Fruit fly (Drosophila melanogaster) whole organism, pupa: ENCODE data around the gene Pde9.

Experiments
- CG10348 ChIP-seq: fragments of 200-800 bp; sonication (Bioruptor generic); IDR thresholded peaks from 2 replicates; pipeline ENCODE4 v1.3.6; 2022; ENCODE audit warnings: missing biosample characterization, missing genetic modification characterization
- CG12605 ChIP-seq: fragments of 200-800 bp; sonication (Bioruptor generic); IDR thresholded peaks from 2 replicates; pipeline ENCODE4 v1.3.6; 2022; ENCODE audit warnings: missing biosample characterization, missing genetic modification characterization
- CG13204 ChIP-seq: fragments of 200-800 bp; sonication (Bioruptor generic); optimal IDR thresholded peaks from 2 replicates; lab custom pipeline; 2018; ENCODE audit warnings: missing biosample characterization, mild to moderate bottlenecking, missing genetic modification characterization, moderate library complexity
- CG14655 ChIP-seq: fragments of 200-800 bp; sonication (Bioruptor generic); optimal IDR thresholded peaks from 3 replicates; lab custom pipeline; 2017; ENCODE audit warnings: mild to moderate bottlenecking, missing biosample characterization, missing genetic modification reagents, missing genetic modification characterization
- CG15710 ChIP-seq: fragments of 200-800 bp; sonication (Bioruptor generic); optimal IDR thresholded peaks from 2 replicates; lab custom pipeline; 2018; ENCODE audit warnings: missing biosample characterization, mild to moderate bottlenecking, missing genetic modification characterization, moderate library complexity
- CG17806 ChIP-seq: fragments of 200-800 bp; sonication (Bioruptor generic); optimal IDR thresholded peaks from 2 replicates; lab custom pipeline; 2018; ENCODE audit warnings: missing biosample characterization, mild to moderate bottlenecking, missing genetic modification characterization, moderate library complexity
- CG32121 ChIP-seq: fragments of 200-800 bp; sonication (Bioruptor generic); IDR thresholded peaks from 2 replicates; pipeline ENCODE4 v1.3.6; 2022; ENCODE audit warnings: missing biosample characterization, missing genetic modification characterization
- CG34367 ChIP-seq: fragments of 200-800 bp; sonication (Bioruptor generic); optimal IDR thresholded peaks from 2 replicates; lab custom pipeline; 2018; ENCODE audit warnings: missing biosample characterization, mild to moderate bottlenecking, missing genetic modification characterization
- CG4496 ChIP-seq: fragments of 200-800 bp; sonication (Bioruptor generic); IDR thresholded peaks from 3 replicates; pipeline ENCODE4 v1.3.6; 2022; ENCODE audit warnings: missing biosample characterization, missing genetic modification characterization
- CG8159 ChIP-seq: fragments of 200-800 bp; sonication (Bioruptor generic); optimal IDR thresholded peaks from 3 replicates; lab custom pipeline; 2018; ENCODE audit warnings: missing biosample characterization, mild to moderate bottlenecking, missing genetic modification characterization, moderate library complexity
- CG8301 ChIP-seq: fragments of 200-800 bp; sonication (Bioruptor generic); optimal IDR thresholded peaks from 2 replicates; lab custom pipeline; 2018; ENCODE audit warnings: missing biosample characterization, mild to moderate bottlenecking, missing genetic modification characterization
- CG9948 ChIP-seq: fragments of 200-800 bp; sonication (Bioruptor generic); optimal IDR thresholded peaks from 2 replicates; lab custom pipeline; 2018; ENCODE audit warnings: missing biosample characterization, mild to moderate bottlenecking, missing genetic modification characterization, moderate library complexity
- D1 ChIP-seq: fragments of 200-800 bp; sonication (Bioruptor generic); optimal IDR thresholded peaks from 2 replicates; lab custom pipeline; 2018; ENCODE audit warnings: missing biosample characterization, mild to moderate bottlenecking, missing genetic modification characterization, moderate library complexity
- EcR ChIP-seq: fragments of 200-800 bp; sonication (Bioruptor generic); optimal IDR thresholded peaks from 3 replicates; lab custom pipeline; 2019; ENCODE audit warnings: missing biosample characterization, missing genetic modification characterization, mild to moderate bottlenecking, moderate library complexity, missing genetic modification reagents
- Ets98B ChIP-seq: fragments of 200-800 bp; sonication (Bioruptor generic); IDR thresholded peaks from 2 replicates; pipeline ENCODE4 v1.3.6; 2022; ENCODE audit warnings: missing biosample characterization, missing genetic modification characterization
- Pif1A ChIP-seq: fragments of 200-800 bp; sonication (Bioruptor generic); optimal IDR thresholded peaks from 3 replicates; lab custom pipeline; 2016; ENCODE audit warnings: missing biosample characterization, missing genetic modification characterization
- Pif1B ChIP-seq: fragments of 200-800 bp; sonication (Bioruptor generic); optimal IDR thresholded peaks from 3 replicates; lab custom pipeline; 2016; ENCODE audit warnings: missing biosample characterization, missing genetic modification characterization
- Snoo ChIP-seq: fragments of 200-800 bp; sonication (Bioruptor generic); optimal IDR thresholded peaks from 3 replicates; lab custom pipeline; 2017; ENCODE audit warnings: missing biosample characterization, mild to moderate bottlenecking, missing genetic modification characterization, inconsistent platforms
- fd96Ca ChIP-seq: fragments of 200-800 bp; sonication (Bioruptor generic); IDR thresholded peaks from 3 replicates; pipeline ENCODE4 v1.3.6; 2022; ENCODE audit warnings: missing biosample characterization, missing genetic modification characterization
- gl ChIP-seq: fragments of 200-800 bp; sonication (Bioruptor generic); optimal IDR thresholded peaks from 2 replicates; lab custom pipeline; 2018; ENCODE audit warnings: missing biosample characterization, mild to moderate bottlenecking, missing genetic modification characterization
- rn ChIP-seq: fragments of 200-800 bp; sonication (Bioruptor generic); IDR thresholded peaks from 2 replicates; pipeline ENCODE4 v1.3.6; 2022; ENCODE audit warnings: missing biosample characterization, missing genetic modification characterization

Pde9 gene

dm6 chrX:12897150-12897549, at the start of gene Pde9:
Pde9 (minus strand) TSS chrX:12897327.
- TF ChIP-seq CG4496 (peak; percentile 21; the same call in 1 of the 3 replicates), CG13204 (no peak), CG12605 (GFP tag; lab: Robert Waterston, UW) (peak; percentile 14; the same call in 1 of the 2 replicates)

- TF ChIP-seq CG17806 = no peak
- TF ChIP-seq EcR = no peak
- TF ChIP-seq Snoo (tag; lab: Kevin White, UChicago) = no peak
- no peak for TF ChIP-seq CG15710 (tag; lab: Kevin White, UChicago)
- no peak for TF ChIP-seq CG12605 (GFP tag; lab: Robert Waterston, UW)
- TF ChIP-seq CG32121 (GFP tag; lab: Robert Waterston, UW) = no peak
- no peak for TF ChIP-seq CG8301 (tag; lab: Kevin White, UChicago)
- no peak for TF ChIP-seq fd96Ca (GFP tag; lab: Robert Waterston, UW)
- TF ChIP-seq CG9948 (tag; lab: Kevin White, UChicago) = no peak
- TF ChIP-seq Pif1B = no peak
- no peak for TF ChIP-seq CG14655 (GFP tag; lab: Kevin White, UChicago)
Measured at dm6 chrX:12940396-12940795, 43.3 kb upstream of the Pde9 start.

- no peak for TF ChIP-seq CG9948 (tag; lab: Kevin White, UChicago)
- peak; percentile 23 for TF ChIP-seq CG14655 (GFP tag; lab: Kevin White, UChicago)
- TF ChIP-seq CG12605 (GFP tag; lab: Robert Waterston, UW) = no peak
- no peak for TF ChIP-seq Ets98B (GFP tag; lab: Robert Waterston, UW)
- no peak for TF ChIP-seq CG32121 (GFP tag; lab: Robert Waterston, UW)
- TF ChIP-seq CG34367 (tag; lab: Kevin White, UChicago) = no peak
- TF ChIP-seq D1 (tag; lab: Kevin White, UChicago) = no peak
- no peak for TF ChIP-seq Pif1B
- TF ChIP-seq rn (GFP tag; lab: Robert Waterston, UW) = no peak
- TF ChIP-seq CG10348 (GFP tag; lab: Robert Waterston, UW) = no peak
- TF ChIP-seq CG17806 = no peak
- TF ChIP-seq fd96Ca (GFP tag; lab: Robert Waterston, UW) = no peak
- peak; percentile 18 for TF ChIP-seq Snoo (tag; lab: Kevin White, UChicago)
- no peak for TF ChIP-seq CG8301 (tag; lab: Kevin White, UChicago)
- no peak for TF ChIP-seq gl (tag; lab: Kevin White, UChicago)
- peak; percentile 42 for TF ChIP-seq CG15710 (tag; lab: Kevin White, UChicago)
- peak; percentile 46 for TF ChIP-seq EcR
- no peak for TF ChIP-seq CG4496
- TF ChIP-seq Pif1A (GFP tag; lab: Kevin White, UChicago) = no peak
- peak; percentile 49 for TF ChIP-seq CG8159
- TF ChIP-seq CG13204 = no peak
Measured at dm6 chrX:12939951-12940350, 42.8 kb upstream of the Pde9 start.

- TF ChIP-seq CG14655 (GFP tag; lab: Kevin White, UChicago) (no peak), CG10348 (GFP tag; lab: Robert Waterston, UW) (no peak), CG17806 (no peak), CG9948 (tag; lab: Kevin White, UChicago) (no peak), rn (GFP tag; lab: Robert Waterston, UW) (no peak), EcR (no peak), CG8301 (tag; lab: Kevin White, UChicago) (no peak), fd96Ca (GFP tag; lab: Robert Waterston, UW) (no peak), Ets98B (GFP tag; lab: Robert Waterston, UW) (no peak)
Measured at dm6 chrX:12939021-12939420, 41.9 kb upstream of the Pde9 start.

DNA sequence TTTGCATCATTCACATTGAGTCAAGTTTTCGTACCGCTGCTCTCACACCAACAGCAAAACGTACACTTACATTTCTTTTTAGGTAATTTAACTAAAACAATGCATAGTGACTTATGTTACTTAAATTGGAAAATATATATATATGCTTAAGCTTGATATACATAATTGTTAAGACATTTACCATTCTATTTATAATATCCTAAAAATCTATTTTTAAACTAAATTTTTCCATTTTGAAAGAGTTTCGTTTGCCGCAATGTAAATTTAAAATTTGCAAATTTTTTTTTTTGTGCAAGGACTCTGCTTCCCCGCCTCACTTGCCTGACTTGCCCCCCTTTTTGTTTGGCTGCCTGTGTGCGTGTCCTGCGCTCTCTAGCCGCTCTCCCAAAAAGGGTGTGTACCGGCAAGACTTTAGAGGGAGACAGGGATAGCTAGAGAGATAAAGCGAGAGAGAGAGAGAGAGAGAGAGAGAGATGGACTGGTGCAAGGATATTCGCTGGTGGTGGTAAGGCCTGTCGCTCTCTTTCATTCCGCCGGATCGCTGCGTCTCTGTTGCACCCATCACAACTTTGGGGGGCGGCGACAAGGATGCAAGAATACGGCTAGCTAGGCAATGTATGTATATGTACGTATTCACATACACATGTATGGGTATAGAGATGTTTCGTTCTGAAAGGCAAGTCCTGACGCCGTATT, 40.8 kb upstream of the Pde9 start:
- TF ChIP-seq CG10348 (GFP tag; lab: Robert Waterston, UW) (no peak), rn (GFP tag; lab: Robert Waterston, UW) (no peak), CG13204 (no peak), D1 (tag; lab: Kevin White, UChicago) (no peak), CG8159 (peak; percentile 54), CG8301 (tag; lab: Kevin White, UChicago) (no peak), Snoo (tag; lab: Kevin White, UChicago) (no peak), gl (tag; lab: Kevin White, UChicago) (no peak), fd96Ca (GFP tag; lab: Robert Waterston, UW) (no peak), Pif1A (GFP tag; lab: Kevin White, UChicago) (no peak), Pif1B (no peak), CG17806 (peak; percentile 18), CG34367 (tag; lab: Kevin White, UChicago) (no peak), Ets98B (GFP tag; lab: Robert Waterston, UW) (no peak), CG12605 (GFP tag; lab: Robert Waterston, UW) (no peak), EcR (no peak), CG4496 (no peak), CG15710 (tag; lab: Kevin White, UChicago) (peak; percentile 27), CG14655 (GFP tag; lab: Kevin White, UChicago) (no peak), CG32121 (GFP tag; lab: Robert Waterston, UW) (no peak), CG9948 (tag; lab: Kevin White, UChicago) (peak; percentile 28)

DNA sequence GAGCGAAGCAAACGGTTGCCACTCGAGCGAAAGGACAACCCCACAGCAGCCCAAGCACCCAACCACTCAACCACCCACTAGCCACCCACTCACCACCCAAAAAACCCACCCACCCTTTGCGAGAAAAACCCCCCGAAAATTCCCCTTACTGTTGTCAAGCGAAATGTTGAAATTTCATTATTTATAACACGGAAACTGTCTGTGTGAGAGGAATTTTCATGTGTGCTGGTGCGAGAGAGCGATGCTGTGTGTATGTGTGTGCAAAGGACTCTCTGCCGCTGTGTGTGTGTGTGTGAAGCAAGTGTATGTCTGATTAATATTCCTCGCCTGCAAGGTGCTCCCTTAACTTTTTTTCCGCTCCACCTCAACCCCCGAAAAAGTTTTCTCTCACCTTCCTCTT, 32.7 kb upstream of the Pde9 start:
- TF ChIP-seq CG15710 (tag; lab: Kevin White, UChicago) (no peak), CG9948 (tag; lab: Kevin White, UChicago) (no peak), CG13204 (no peak), CG34367 (tag; lab: Kevin White, UChicago) (no peak), rn (GFP tag; lab: Robert Waterston, UW) (no peak), gl (tag; lab: Kevin White, UChicago) (no peak), CG4496 (no peak), CG8301 (tag; lab: Kevin White, UChicago) (no peak), fd96Ca (GFP tag; lab: Robert Waterston, UW) (no peak), CG17806 (no peak), CG8159 (no peak), CG10348 (GFP tag; lab: Robert Waterston, UW) (no peak), EcR (no peak)
